Worm (Caenorhabditis elegans): ENCODE data around the gene gex-3.

The gex-3 gene

ce11 chrIV:12361392-12362092 is 42.7 kb upstream of the gex-3 start, which contains the start of the genes ccr-4 and ZC518.8:
Gene ccr-4, plus strand, starts transcription at chrIV:12361542.
Gene ZC518.8, minus strand, starts transcription at chrIV:12361908.
- TF ChIP-seq zag-1 (tag; optimal IDR thresholded peaks at IDR 0.05) = no peak
- TF ChIP-seq sem-4 (tag; optimal IDR thresholded peaks at IDR 0.05) = no peak
- no peak for TF ChIP-seq unc-55 (GFP tag; optimal IDR thresholded peaks at IDR 0.05)
- TF ChIP-seq snpc-4 (tag; optimal IDR thresholded peaks at IDR 0.05) = no peak
- TF ChIP-seq nhr-129 (tag; optimal IDR thresholded peaks at IDR 0.05) = peak; percentile 32
- no peak for TF ChIP-seq ceh-16 (tag; optimal IDR thresholded peaks at IDR 0.05)
- no peak for TF ChIP-seq elt-3 (tag; optimal IDR thresholded peaks at IDR 0.05)
- peak in 1 of 2 experiments; percentile 88 for TF ChIP-seq lsy-2 (tag; optimal IDR thresholded peaks at IDR 0.05)
- no peak for TF ChIP-seq elt-1 (tag; optimal IDR thresholded peaks at IDR 0.05)
- no peak for TF ChIP-seq nhr-21 (tag; optimal IDR thresholded peaks at IDR 0.05)
- no peak for TF ChIP-seq ceh-82 (tag; optimal IDR thresholded peaks at IDR 0.05)
- no peak for TF ChIP-seq ztf-1 (GFP tag; conservative IDR thresholded peaks at IDR 0.05)
- TF ChIP-seq ZK546.5 (tag; optimal IDR thresholded peaks at IDR 0.05) = no peak
- no peak for TF ChIP-seq unc-39 (tag; optimal IDR thresholded peaks at IDR 0.05)
- TF ChIP-seq unc-62 (GFP tag; optimal IDR thresholded peaks at IDR 0.05) = no peak

DNA sequence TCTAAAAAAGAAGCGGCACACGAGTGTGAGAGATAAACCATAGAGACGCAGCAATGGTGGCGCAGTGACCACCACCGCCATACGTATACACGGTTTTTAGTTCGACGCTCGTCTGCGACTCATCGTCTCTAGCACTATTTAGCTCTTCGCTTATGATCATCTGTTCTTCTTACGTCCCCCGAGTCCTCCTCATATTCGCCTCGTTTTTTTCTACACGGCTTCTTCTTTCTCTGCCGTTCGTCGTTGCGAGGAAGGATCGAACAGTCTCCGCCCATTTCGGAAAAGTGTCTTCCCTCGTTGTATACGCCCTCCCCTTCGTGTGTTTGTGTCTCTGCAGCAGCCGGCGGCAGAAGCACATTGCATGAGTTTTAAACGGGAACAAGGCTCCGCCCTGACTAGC is 39.3 kb upstream of the gex-3 start:
- no peak for TF ChIP-seq R02D3.7 (tag; optimal IDR thresholded peaks at IDR 0.05)
- no peak for TF ChIP-seq nhr-21 (tag; optimal IDR thresholded peaks at IDR 0.05)
- no peak for TF ChIP-seq lin-11 (tag; optimal IDR thresholded peaks at IDR 0.05)
- TF ChIP-seq ama-1 (optimal IDR thresholded peaks at IDR 0.05) = no peak
- TF ChIP-seq unc-39 (tag; optimal IDR thresholded peaks at IDR 0.05) = no peak
- TF ChIP-seq Y55F3AM.14 (GFP tag; optimal IDR thresholded peaks at IDR 0.05) = peak; percentile 24
- no peak for TF ChIP-seq ztf-11 (tag; optimal IDR thresholded peaks at IDR 0.05)
- peak in 1 of 2 experiments; percentile 27 for TF ChIP-seq lsy-2 (tag; optimal IDR thresholded peaks at IDR 0.05)
- no peak for TF ChIP-seq dmd-4 (tag; optimal IDR thresholded peaks at IDR 0.05)
- TF ChIP-seq nhr-23 (tag; optimal IDR thresholded peaks at IDR 0.05) = no peak
- TF ChIP-seq nhr-129 (tag; optimal IDR thresholded peaks at IDR 0.05) = no peak
- TF ChIP-seq nhr-237 (tag; optimal IDR thresholded peaks at IDR 0.05) = no peak
- no peak for TF ChIP-seq egl-27 (tag; optimal IDR thresholded peaks at IDR 0.05)
- TF ChIP-seq peb-1 (tag; optimal IDR thresholded peaks at IDR 0.05) = no peak
- no peak for TF ChIP-seq skn-1 (tag; optimal IDR thresholded peaks at IDR 0.05)
- no peak for TF ChIP-seq nhr-25 (tag; optimal IDR thresholded peaks at IDR 0.05)
- no peak for TF ChIP-seq lin-13 (GFP tag; optimal IDR thresholded peaks at IDR 0.05)
- TF ChIP-seq F13H6.1 (tag; optimal IDR thresholded peaks at IDR 0.05) = peak; percentile 25
- TF ChIP-seq nhr-10 (tag; optimal IDR thresholded peaks at IDR 0.05) = no peak
- TF ChIP-seq C34F6.9 (tag; optimal IDR thresholded peaks at IDR 0.05) = peak; percentile 21
- TF ChIP-seq ztf-1 (GFP tag; conservative IDR thresholded peaks at IDR 0.05) = no peak
- no peak for TF ChIP-seq aly-2 (tag; optimal IDR thresholded peaks at IDR 0.05)
- no peak for TF ChIP-seq nhr-12 (tag; optimal IDR thresholded peaks at IDR 0.05)
- no peak for TF ChIP-seq lin-39 (tag; optimal IDR thresholded peaks at IDR 0.05)
- no peak for TF ChIP-seq elt-3 (tag; optimal IDR thresholded peaks at IDR 0.05)
- TF ChIP-seq fos-1 (tag; optimal IDR thresholded peaks at IDR 0.05) = no peak
- no peak for TF ChIP-seq blmp-1 (tag; optimal IDR thresholded peaks at IDR 0.05; ENCODE audit: insufficient read depth)
- no peak for TF ChIP-seq ZK546.5 (tag; optimal IDR thresholded peaks at IDR 0.05)
- TF ChIP-seq mdl-1 (tag; optimal IDR thresholded peaks at IDR 0.05) = no peak
- peak; percentile 2 for TF ChIP-seq sma-9 (GFP tag; optimal IDR thresholded peaks at IDR 0.05)
- no peak for TF ChIP-seq sma-9 (tag; optimal IDR thresholded peaks at IDR 0.05)
- no peak for TF ChIP-seq alr-1 (tag; optimal IDR thresholded peaks at IDR 0.05)
- TF ChIP-seq ztf-4 (tag; optimal IDR thresholded peaks at IDR 0.05) = no peak
- peak; percentile 37 for TF ChIP-seq unc-55 (GFP tag; optimal IDR thresholded peaks at IDR 0.05)
- no peak for TF ChIP-seq crh-2 (tag; optimal IDR thresholded peaks at IDR 0.05)
- no peak for TF ChIP-seq snpc-4 (tag; optimal IDR thresholded peaks at IDR 0.05)
- no peak for TF ChIP-seq sem-4 (tag; optimal IDR thresholded peaks at IDR 0.05)
- TF ChIP-seq zag-1 (tag; optimal IDR thresholded peaks at IDR 0.05) = no peak
- TF ChIP-seq sma-3 (GFP tag; optimal IDR thresholded peaks at IDR 0.05) = no peak

Measured in whole organism, L2 larva.